Fruit fly (Drosophila melanogaster): Measurements from ENCODE around the gene CG6813.

The CG6813 gene

dm6 chr3R:11623025-11623424 lies 3.4 kb downstream of the CG6813 start, which contains the start of gene CG14711 (continued):
- TF ChIP-seq cas (GFP tag; IDR thresholded peaks at IDR 0.05) (peak; percentile 73), so (GFP tag; IDR thresholded peaks at IDR 0.05) (peak; percentile 88; the same call in 2 of the 3 replicates), Neu2 (GFP tag; optimal IDR thresholded peaks at IDR 0.05; ENCODE audit: borderline replicate concordance) (no peak), nerfin-1 (tag; optimal IDR thresholded peaks at IDR 0.05) (peak; percentile 92), CG9437 (GFP tag; optimal IDR thresholded peaks at IDR 0.05) (peak; percentile 69), wor (GFP tag; IDR thresholded peaks at IDR 0.05) (peak; percentile 78), Bteb2 (GFP tag; optimal IDR thresholded peaks at IDR 0.05) (peak; percentile 70), Ptx1 (GFP tag; IDR thresholded peaks at IDR 0.05) (peak; percentile 87), ranshi (GFP tag; IDR thresholded peaks at IDR 0.05) (peak; percentile 83), maf-S (GFP tag; optimal IDR thresholded peaks at IDR 0.05) (peak; percentile 39), CG17186 (GFP tag; optimal IDR thresholded peaks at IDR 0.05) (peak; percentile 51), crol (GFP tag; IDR thresholded peaks at IDR 0.05) (no peak), CoRest (tag; optimal IDR thresholded peaks at IDR 0.05) (peak; percentile 91), CG17612 (GFP tag; IDR thresholded peaks at IDR 0.05) (peak; percentile 63; the same call in 1 of the 2 replicates), schlank (tag; optimal IDR thresholded peaks at IDR 0.05) (peak; percentile 55), kay (GFP tag; optimal IDR thresholded peaks at IDR 0.05) (peak; percentile 74), insv (GFP tag; optimal IDR thresholded peaks at IDR 0.05) (peak in 1 of 2 experiments; percentile 63), amos (GFP tag; IDR thresholded peaks at IDR 0.05; ENCODE audit: partially characterized antibody) (peak; percentile 74), fd3F (GFP tag; optimal IDR thresholded peaks at IDR 0.05) (peak; percentile 76), CG2889 (GFP tag; IDR thresholded peaks at IDR 0.05) (peak; percentile 78), CG1602 (GFP tag; optimal IDR thresholded peaks at IDR 0.05) (peak; percentile 85), HmgD (GFP tag; optimal IDR thresholded peaks at IDR 0.05) (no peak), Hr51 (GFP tag; optimal IDR thresholded peaks at IDR 0.05) (peak in 1 of 2 experiments; percentile 64), CG10543 (GFP tag; optimal IDR thresholded peaks at IDR 0.05) (peak; percentile 81), CG8924 (tag; optimal IDR thresholded peaks at IDR 0.05) (peak; percentile 88), CG10565 (GFP tag; optimal IDR thresholded peaks at IDR 0.05) (peak; percentile 11), Atf3 (GFP tag; optimal IDR thresholded peaks at IDR 0.05) (peak; percentile 10), ssp (GFP tag; IDR thresholded peaks at IDR 0.05) (peak; percentile 52), tin (GFP tag; optimal IDR thresholded peaks at IDR 0.05) (peak; percentile 84), tx (GFP tag; optimal IDR thresholded peaks at IDR 0.05) (peak; percentile 36), CG17802 (tag; optimal IDR thresholded peaks at IDR 0.05) (peak; percentile 45), CG2199 (GFP tag; IDR thresholded peaks at IDR 0.05) (0 out of 3 replicates have a peak, but pooled peaks have one; percentile 43), CG7556 (GFP tag; optimal IDR thresholded peaks at IDR 0.05) (peak; percentile 83), twi (tag; optimal IDR thresholded peaks at IDR 0.05) (peak; percentile 77), Deaf1 (tag; optimal IDR thresholded peaks at IDR 0.05) (no peak), CG6683 (GFP tag; optimal IDR thresholded peaks at IDR 0.05) (peak; percentile 72), chn (GFP tag; optimal IDR thresholded peaks at IDR 0.05) (peak; percentile 80), cg (GFP tag; optimal IDR thresholded peaks at IDR 0.05) (no peak), gcm2 (GFP tag; optimal IDR thresholded peaks at IDR 0.05) (peak; percentile 20), tup (GFP tag; optimal IDR thresholded peaks at IDR 0.05) (peak; percentile 60), CG9876 (GFP tag; optimal IDR thresholded peaks at IDR 0.05) (peak; percentile 54), CG11695 (GFP tag; IDR thresholded peaks at IDR 0.05) (peak; percentile 82), CG9609 (GFP tag; optimal IDR thresholded peaks at IDR 0.05) (peak; percentile 49), stwl (tag; optimal IDR thresholded peaks at IDR 0.05) (peak; percentile 96), CG2116 (GFP tag; optimal IDR thresholded peaks at IDR 0.05) (peak; percentile 96), ftz-f1 (GFP tag; optimal IDR thresholded peaks at IDR 0.05) (peak; percentile 40), CG8478 (optimal IDR thresholded peaks at IDR 0.05) (no peak), CG30431 (GFP tag; optimal IDR thresholded peaks at IDR 0.05) (peak; percentile 66), Lhr (GFP tag; optimal IDR thresholded peaks at IDR 0.05) (peak; percentile 69), PHDP (tag; optimal IDR thresholded peaks at IDR 0.05) (peak; percentile 90), sima (GFP tag; optimal IDR thresholded peaks at IDR 0.05) (no peak)

All from whole organism, embryonic.